Fruit fly (Drosophila melanogaster) whole organism, prepupa: Measurements from ENCODE around the gene ECSIT.
A peak's percentile ranks its signal among the peaks of the same experiment; 100 is the strongest.

ENCODE experiments used
- Blimp-1 ChIP-seq: fragments of 200-800 bp; sonication (Bioruptor generic); optimal IDR thresholded peaks from 3 replicates; lab custom pipeline; 2017; ENCODE audit warnings: missing biosample characterization, missing genetic modification characterization, mild to moderate bottlenecking, moderate library complexity, missing genetic modification reagents
- CG10631 ChIP-seq: fragments of 200-800 bp; sonication (Bioruptor generic); optimal IDR thresholded peaks from 2 replicates; lab custom pipeline; 2016; ENCODE audit warnings: missing biosample characterization, missing genetic modification characterization
- CG10669 ChIP-seq: fragments of 200-800 bp; sonication (Bioruptor generic); optimal IDR thresholded peaks from 3 replicates; lab custom pipeline; 2018; ENCODE audit warnings: missing biosample characterization, mild to moderate bottlenecking, missing genetic modification characterization, moderate library complexity
- CG11294 ChIP-seq: fragments of 200-800 bp; sonication (Bioruptor generic); IDR thresholded peaks from 2 replicates; pipeline ENCODE4 v1.3.6; 2022; ENCODE audit warnings: missing biosample characterization, missing genetic modification characterization
- CG31627 ChIP-seq: fragments of 200-800 bp; sonication (Bioruptor generic); optimal IDR thresholded peaks from 3 replicates; lab custom pipeline; 2016; ENCODE audit warnings: missing biosample characterization, missing genetic modification characterization
- CG32006 ChIP-seq: fragments of 200-800 bp; sonication (Bioruptor generic); optimal IDR thresholded peaks from 3 replicates; lab custom pipeline; 2017; ENCODE audit warnings: missing biosample characterization, mild to moderate bottlenecking, missing genetic modification characterization
- CG3919 ChIP-seq: fragments of 200-800 bp; sonication (Bioruptor generic); optimal IDR thresholded peaks from 3 replicates; lab custom pipeline; 2016; ENCODE audit warnings: missing biosample characterization, missing genetic modification characterization
- CG6163 ChIP-seq: fragments of 200-800 bp; sonication (Bioruptor generic); IDR thresholded peaks from 3 replicates; pipeline ENCODE4 v1.3.6; 2022; ENCODE audit warnings: missing biosample characterization, missing genetic modification characterization
- CG6854 ChIP-seq: fragments of 200-800 bp; sonication (Bioruptor generic); optimal IDR thresholded peaks from 2 replicates; lab custom pipeline; 2017; ENCODE audit warnings: missing biosample characterization, mild to moderate bottlenecking, missing genetic modification characterization
- CG7368 ChIP-seq: fragments of 200-800 bp; sonication (Bioruptor generic); optimal IDR thresholded peaks from 3 replicates; lab custom pipeline; 2016; ENCODE audit warnings: missing biosample characterization, missing genetic modification characterization
- Eip78C ChIP-seq: fragments of 200-800 bp; sonication (Bioruptor generic); peaks from one replicate; lab custom pipeline; 2016; ENCODE audit warnings: missing biosample characterization, missing genetic modification characterization
- Eip93F ChIP-seq: fragments of 200-800 bp; sonication (Bioruptor generic); optimal IDR thresholded peaks from 2 replicates; lab custom pipeline; 2016; ENCODE audit warnings: missing biosample characterization, mild to moderate bottlenecking, missing genetic modification characterization
- Ets96B ChIP-seq: fragments of 200-800 bp; optimal IDR thresholded peaks from 2 replicates; lab custom pipeline; 2019; ENCODE audit warnings: missing biosample characterization, mild to moderate bottlenecking, missing genetic modification characterization, moderate library complexity
- Gug ChIP-seq: fragments of 200-800 bp; sonication (Bioruptor generic); IDR thresholded peaks from 2 replicates; pipeline ENCODE4 v1.3.6; 2022; ENCODE audit warnings: missing biosample characterization, missing genetic modification characterization
- Hr4 ChIP-seq: fragments of 200-800 bp; sonication (Bioruptor generic); optimal IDR thresholded peaks from 3 replicates; lab custom pipeline; 2016; ENCODE audit warnings: missing biosample characterization, missing genetic modification characterization
- OdsH ChIP-seq: fragments of 200-800 bp; sonication (Bioruptor generic); optimal IDR thresholded peaks from 3 replicates; lab custom pipeline; 2016; ENCODE audit warnings: missing biosample characterization, missing genetic modification characterization
- Sox14 ChIP-seq: fragments of 200-800 bp; sonication (Bioruptor generic); optimal IDR thresholded peaks from 3 replicates; lab custom pipeline; 2016; ENCODE audit warnings: missing biosample characterization, missing genetic modification characterization
- Sox15 ChIP-seq: fragments of 200-800 bp; sonication (Bioruptor generic); optimal IDR thresholded peaks from 3 replicates; lab custom pipeline; 2016; ENCODE audit warnings: missing biosample characterization, missing genetic modification characterization
- achi ChIP-seq: fragments of 200-800 bp; sonication (Bioruptor generic); optimal IDR thresholded peaks from 3 replicates; lab custom pipeline; 2016; ENCODE audit warnings: missing biosample characterization, missing genetic modification characterization
- acj6 ChIP-seq: fragments of 200-800 bp; sonication (Bioruptor generic); optimal IDR thresholded peaks from 3 replicates; lab custom pipeline; 2016; ENCODE audit warnings: missing biosample characterization, missing genetic modification characterization
- eg ChIP-seq: fragments of 200-800 bp; sonication (Bioruptor generic); IDR thresholded peaks from 3 replicates; pipeline ENCODE4 v1.3.6; 2022; ENCODE audit warnings: missing biosample characterization, missing genetic modification characterization
- fd59A ChIP-seq: fragments of 200-800 bp; sonication (Bioruptor generic); optimal IDR thresholded peaks from 2 replicates; lab custom pipeline; 2017; ENCODE audit warnings: missing biosample characterization, mild to moderate bottlenecking, missing genetic modification characterization, missing genetic modification reagents
- pdm3 ChIP-seq: fragments of 200-800 bp; sonication (Bioruptor generic); optimal IDR thresholded peaks from 3 replicates; lab custom pipeline; 2016; ENCODE audit warnings: missing biosample characterization, missing genetic modification characterization
- spab ChIP-seq: fragments of 200-800 bp; sonication (Bioruptor generic); optimal IDR thresholded peaks from 2 replicates; lab custom pipeline; 2017; ENCODE audit warnings: missing biosample characterization, mild to moderate bottlenecking, missing genetic modification characterization, missing genetic modification reagents
- ss ChIP-seq, 2 experiments: fragments of 200-800 bp; sonication (Bioruptor generic); optimal IDR thresholded peaks; 2 replicates in 1 of 2; 3 replicates in 1 of 2; lab custom pipeline; 2017 to 2018; ENCODE audit warnings: mild to moderate bottlenecking in 2 of 2, missing biosample characterization in 2 of 2, missing genetic modification characterization in 2 of 2, moderate library complexity in 1 of 2
- svp ChIP-seq: fragments of 200-800 bp; sonication (Bioruptor generic); peaks from one replicate; lab custom pipeline; 2016; ENCODE audit warnings: missing biosample characterization, missing genetic modification characterization
- topi ChIP-seq: fragments of 200-800 bp; sonication (Bioruptor generic); optimal IDR thresholded peaks from 3 replicates; lab custom pipeline; 2016; ENCODE audit warnings: missing biosample characterization, missing genetic modification characterization

ECSIT gene

DNA sequence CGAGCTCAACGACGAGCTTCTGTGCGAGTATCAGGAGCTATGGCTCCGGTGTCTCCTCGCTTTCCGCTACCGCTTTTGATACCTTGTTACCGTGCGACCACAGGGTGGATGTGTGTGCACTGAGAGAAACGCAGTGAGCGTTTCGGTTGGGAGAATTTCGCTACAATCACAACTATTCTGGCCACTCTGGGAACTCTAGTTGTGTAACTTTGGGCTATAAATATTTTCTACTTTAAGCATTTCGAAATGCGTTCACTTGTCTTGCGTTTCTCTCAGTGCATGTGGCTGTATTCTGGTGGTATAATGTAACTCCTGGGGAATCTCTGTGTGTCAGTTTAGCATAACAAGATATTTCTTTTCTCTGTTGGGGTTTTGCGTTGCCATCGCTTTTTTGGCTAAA lies 15.0 kb downstream of the ECSIT start:
- peak; percentile 9 for TF ChIP-seq acj6 (GFP tag; lab: Kevin White, UChicago)
- TF ChIP-seq CG31627 (GFP tag; lab: Kevin White, UChicago) = peak; percentile 3
- TF ChIP-seq CG6163 (GFP tag; lab: Robert Waterston, UW) = peak; percentile 11; the same call in 1 of the 3 replicates
- peak; percentile 34 for TF ChIP-seq CG10631 (GFP tag; lab: Kevin White, UChicago)
- peak; percentile 6 for TF ChIP-seq fd59A
- no peak for TF ChIP-seq CG11294 (GFP tag; lab: Robert Waterston, UW)
- peak; percentile 64 for TF ChIP-seq svp (GFP tag; lab: Kevin White, UChicago)
- TF ChIP-seq topi (GFP tag; lab: Kevin White, UChicago) = peak; percentile 3
- TF ChIP-seq Eip93F (GFP tag; lab: Kevin White, UChicago) = no peak
- peak; percentile 12; the same call in 1 of the 3 replicates for TF ChIP-seq eg (GFP tag; lab: Robert Waterston, UW)
- TF ChIP-seq CG10669 (GFP tag; lab: Kevin White, UChicago) = peak; percentile 24
- no peak for TF ChIP-seq Hr4 (GFP tag; lab: Kevin White, UChicago)
- TF ChIP-seq OdsH (GFP tag; lab: Kevin White, UChicago) = peak; percentile 5
- peak; percentile 3 for TF ChIP-seq CG32006 (GFP tag; lab: Kevin White, UChicago)
- no peak for TF ChIP-seq CG6854 (GFP tag; lab: Kevin White, UChicago)
- peak; percentile 9 for TF ChIP-seq pdm3 (GFP tag; lab: Kevin White, UChicago)
- TF ChIP-seq achi (GFP tag; lab: Kevin White, UChicago) = peak; percentile 2
- TF ChIP-seq, all 60 proteins: peak for 13

- TF ChIP-seq Eip78C (GFP tag; lab: Kevin White, UChicago) (no peak), CG11294 (GFP tag; lab: Robert Waterston, UW) (no peak), CG32006 (GFP tag; lab: Kevin White, UChicago) (no peak), eg (GFP tag; lab: Robert Waterston, UW) (no peak), ss (GFP tag; optimal IDR thresholded peaks at IDR 0.05; lab: Kevin White, UChicago) (no peak), svp (GFP tag; lab: Kevin White, UChicago) (no peak), Ets96B (tag; lab: Kevin White, UChicago) (no peak), CG31627 (GFP tag; lab: Kevin White, UChicago) (no peak), CG7368 (GFP tag; lab: Kevin White, UChicago) (no peak), Sox15 (no peak), Gug (GFP tag; lab: Robert Waterston, UW) (no peak), fd59A (no peak), spab (no peak), CG6854 (GFP tag; lab: Kevin White, UChicago) (no peak), CG3919 (GFP tag; lab: Kevin White, UChicago) (no peak), OdsH (GFP tag; lab: Kevin White, UChicago) (no peak), Blimp-1 (GFP tag; lab: Kevin White, UChicago) (no peak), Sox14 (GFP tag; lab: Kevin White, UChicago) (no peak)
Observed at dm6 chr3R:5877367-5877766, 21.0 kb downstream of the ECSIT start.

- TF ChIP-seq achi (GFP tag; lab: Kevin White, UChicago) (no peak), svp (GFP tag; lab: Kevin White, UChicago) (peak; percentile 98)
Observed at dm6 chr3R:5881308-5881707, 24.9 kb downstream of the ECSIT start.
